Worm (Caenorhabditis elegans) whole organism, young adult: ENCODE data around the gene K05F1.13.

ENCODE experiments used
- B0019.2 ChIP-seq: fragments of 200-800 bp; sonication (Bioruptor generic); conservative IDR thresholded peaks from 2 replicates; pipeline ENCODE4 v1.3.6; 2022; ENCODE audit warnings: missing genetic modification reagents, missing genetic modification characterization, missing compliant biosample characterization
- B0261.1 ChIP-seq: sonication (generic microtip); optimal IDR thresholded peaks from 2 replicates; lab custom pipeline; 2016; ENCODE audit warnings: mild to moderate bottlenecking, missing genetic modification characterization, moderate library complexity, missing compliant biosample characterization
- B0336.3 ChIP-seq: fragments of 200-800 bp; sonication (Bioruptor generic); IDR thresholded peaks from 2 replicates; pipeline ENCODE4 v1.3.6; 2022; ENCODE audit warnings: missing genetic modification characterization, missing compliant biosample characterization
- C17E4.6 ChIP-seq: fragments of 200-800 bp; sonication (Bioruptor generic); IDR thresholded peaks from 2 replicates; pipeline ENCODE4 v1.3.6; 2022; ENCODE audit warnings: missing genetic modification reagents, missing genetic modification characterization, missing compliant biosample characterization
- F49E8.2 ChIP-seq: sonication (generic microtip); optimal IDR thresholded peaks from 3 replicates; lab custom pipeline; 2017; ENCODE audit warnings: missing genetic modification characterization, mild to moderate bottlenecking, missing compliant biosample characterization, antibody characterized with exemption, moderate library complexity; ENCODE audit not compliant: insufficient read depth
- F52B5.7 ChIP-seq: sonication (generic microtip); optimal IDR thresholded peaks from 2 replicates; lab custom pipeline; 2016; ENCODE audit warnings: mild to moderate bottlenecking, missing genetic modification characterization, missing compliant biosample characterization
- F55B11.4 ChIP-seq: sonication (generic microtip); optimal IDR thresholded peaks from 2 replicates; lab custom pipeline; 2016; ENCODE audit warnings: missing compliant biosample characterization, missing genetic modification characterization, borderline replicate concordance; ENCODE audit not compliant: insufficient read depth
- K11D2.4 ChIP-seq: fragments of 200-800 bp; sonication (Bioruptor generic); IDR thresholded peaks from 2 replicates; pipeline ENCODE4 v1.3.6; 2022; ENCODE audit warnings: missing genetic modification reagents, missing genetic modification characterization, missing compliant biosample characterization
- K12H6.12 ChIP-seq: fragments of 200-800 bp; sonication (Bioruptor generic); optimal IDR thresholded peaks from 2 replicates; lab custom pipeline; 2018; ENCODE audit warnings: mild to moderate bottlenecking, missing genetic modification characterization, missing compliant biosample characterization
- Y79H2A.3 ChIP-seq: fragments of 200-800 bp; sonication (Bioruptor generic); conservative IDR thresholded peaks from 2 replicates; pipeline ENCODE4 v1.3.6; 2022; ENCODE audit warnings: missing genetic modification reagents, missing genetic modification characterization, missing compliant biosample characterization
- atf-7 ChIP-seq: sonication (generic microtip); optimal IDR thresholded peaks from 2 replicates; lab custom pipeline; 2017; ENCODE audit warnings: mild to moderate bottlenecking, missing genetic modification characterization, missing compliant biosample characterization
- athp-1 ChIP-seq: sonication (generic microtip); optimal IDR thresholded peaks from 2 replicates; lab custom pipeline; 2017; ENCODE audit warnings: mild to moderate bottlenecking, missing genetic modification characterization, missing compliant biosample characterization
- attf-5 ChIP-seq: fragments of 200-800 bp; sonication (Bioruptor generic); optimal IDR thresholded peaks from 2 replicates; lab custom pipeline; 2018; ENCODE audit warnings: mild to moderate bottlenecking, missing genetic modification characterization, missing compliant biosample characterization
- cebp-1 ChIP-seq, 2 experiments: fragments of 200-800 bp in 1 of 2; sonication (Bioruptor generic) in 1 of 2; sonication (generic microtip) in 1 of 2; IDR thresholded peaks in 1 of 2; optimal IDR thresholded peaks in 1 of 2; 2 replicates each; pipeline versions ENCODE4 v1.3.6 to Lab custom; 2017 to 2022; ENCODE audit warnings: missing compliant biosample characterization in 2 of 2, missing genetic modification characterization in 2 of 2, mild to moderate bottlenecking in 1 of 2, missing genetic modification reagents in 1 of 2, moderate library complexity in 1 of 2
- ceh-100 ChIP-seq: fragments of 200-800 bp; sonication (Bioruptor generic); IDR thresholded peaks from 2 replicates; pipeline ENCODE4 v1.3.6; 2022; ENCODE audit warnings: missing genetic modification reagents, missing genetic modification characterization, missing compliant biosample characterization
- ceh-27 ChIP-seq: fragments of 200-800 bp; sonication (Bioruptor generic); optimal IDR thresholded peaks from 2 replicates; lab custom pipeline; 2018; ENCODE audit warnings: mild to moderate bottlenecking, missing genetic modification characterization, moderate library complexity, missing compliant biosample characterization
- ceh-58 ChIP-seq: fragments of 200-800 bp; sonication (Bioruptor generic); IDR thresholded peaks from 2 replicates; pipeline ENCODE4 v1.3.6; 2022; ENCODE audit warnings: missing genetic modification characterization, missing compliant biosample characterization
- dpff-1 ChIP-seq: sonication (generic microtip); optimal IDR thresholded peaks from 2 replicates; lab custom pipeline; 2017; ENCODE audit warnings: mild to moderate bottlenecking, missing genetic modification characterization, missing compliant biosample characterization
- efl-1 ChIP-seq: fragments of 150-350 bp; optimal IDR thresholded peaks from 2 replicates; lab custom pipeline; 2014; ENCODE audit warnings: missing biosample characterization, missing genetic modification reagents, missing genetic modification characterization
- hmg-20 ChIP-seq: fragments of 200-800 bp; sonication (Bioruptor generic); IDR thresholded peaks from 2 replicates; pipeline ENCODE4 v1.3.6; 2022; ENCODE audit warnings: missing genetic modification reagents, missing genetic modification characterization, missing compliant biosample characterization
- let-526 ChIP-seq: fragments of 200-800 bp; sonication (Bioruptor generic); IDR thresholded peaks from 2 replicates; pipeline ENCODE4 v1.3.6; 2022; ENCODE audit warnings: missing genetic modification reagents, missing genetic modification characterization, missing compliant biosample characterization
- let-607 ChIP-seq, 2 experiments: fragments of 200-800 bp in 1 of 2; sonication (Bioruptor generic) in 1 of 2; sonication (generic microtip) in 1 of 2; optimal IDR thresholded peaks; 2 replicates each; lab custom pipeline; 2016 to 2018; ENCODE audit warnings: mild to moderate bottlenecking in 2 of 2, missing compliant biosample characterization in 2 of 2, missing genetic modification characterization in 2 of 2, moderate library complexity in 2 of 2, missing genotype in 1 of 2
- lir-1 ChIP-seq: fragments of 200-800 bp; sonication (Bioruptor generic); conservative IDR thresholded peaks from 2 replicates; pipeline ENCODE4 v1.3.6; 2022; ENCODE audit warnings: missing genetic modification reagents, missing genetic modification characterization, missing compliant biosample characterization
- lsy-27 ChIP-seq: sonication (generic microtip); optimal IDR thresholded peaks from 2 replicates; lab custom pipeline; 2017; ENCODE audit warnings: missing genetic modification characterization, mild to moderate bottlenecking, missing compliant biosample characterization, antibody characterized with exemption, missing genotype, borderline replicate concordance; ENCODE audit not compliant: insufficient read depth
- madf-6 ChIP-seq: fragments of 200-800 bp; sonication (Bioruptor generic); IDR thresholded peaks from 2 replicates; pipeline ENCODE4 v1.3.6; 2022; ENCODE audit warnings: missing genetic modification reagents, missing genetic modification characterization, missing compliant biosample characterization
- madf-8 ChIP-seq: fragments of 200-800 bp; sonication (Bioruptor generic); conservative IDR thresholded peaks from 2 replicates; pipeline ENCODE4 v1.3.6; 2022; ENCODE audit warnings: missing genetic modification reagents, missing genetic modification characterization, missing compliant biosample characterization
- mcd-1 ChIP-seq: fragments of 200-800 bp; sonication (Bioruptor generic); IDR thresholded peaks from 2 replicates; pipeline ENCODE4 v1.3.6; 2022; ENCODE audit warnings: missing genetic modification reagents, missing genetic modification characterization, missing compliant biosample characterization
- mel-28 ChIP-seq: sonication (generic microtip); optimal IDR thresholded peaks from 2 replicates; lab custom pipeline; 2016; ENCODE audit warnings: borderline replicate concordance, mild to moderate bottlenecking, missing genetic modification characterization, missing compliant biosample characterization
- nhr-120 ChIP-seq: fragments of 200-800 bp; sonication (Bioruptor generic); IDR thresholded peaks from 2 replicates; pipeline ENCODE4 v1.3.6; 2022; ENCODE audit warnings: missing genetic modification characterization, missing compliant biosample characterization
- nhr-179 ChIP-seq: sonication (generic microtip); optimal IDR thresholded peaks from 2 replicates; lab custom pipeline; 2016; ENCODE audit warnings: mild to moderate bottlenecking, missing genetic modification characterization, missing compliant biosample characterization
- nhr-27 ChIP-seq: fragments of 200-800 bp; sonication (Bioruptor generic); optimal IDR thresholded peaks from 2 replicates; lab custom pipeline; 2018; ENCODE audit warnings: mild to moderate bottlenecking, missing genetic modification characterization, moderate library complexity, missing compliant biosample characterization
- rec-8 ChIP-seq, 2 experiments: sonication (generic microtip); optimal IDR thresholded peaks; 2 replicates each; lab custom pipeline; 2016; ENCODE audit warnings: mild to moderate bottlenecking in 2 of 2, missing genetic modification characterization in 2 of 2, missing genetic modification reagents in 2 of 2, missing genotype in 2 of 2, missing biosample characterization in 1 of 2, missing compliant biosample characterization in 1 of 2, moderate library complexity in 1 of 2
- rpc-1 ChIP-seq, 2 experiments: fragments of 150-350 bp in 1 of 2; sonication (generic microtip) in 1 of 2; optimal IDR thresholded peaks; 2 replicates each; lab custom pipeline; 2014 to 2018; ENCODE audit warnings: missing biosample characterization in 1 of 2, missing genetic modification characterization in 1 of 2, missing genetic modification reagents in 1 of 2, missing genotype in 1 of 2
- sea-2 ChIP-seq: fragments of 200-800 bp; sonication (Bioruptor generic); IDR thresholded peaks from 2 replicates; pipeline ENCODE4 v1.3.6; 2022; ENCODE audit warnings: missing genetic modification characterization, missing compliant biosample characterization
- snpc-3.4 ChIP-seq: sonication (generic microtip); optimal IDR thresholded peaks from 2 replicates; lab custom pipeline; 2017; ENCODE audit warnings: missing genetic modification characterization, mild to moderate bottlenecking, missing compliant biosample characterization, antibody characterized with exemption, moderate library complexity, missing genotype, missing genetic modification reagents
- snpc-4 ChIP-seq, 5 experiments: fragments of 150-350 bp in 1 of 5; sonication (generic microtip) in 4 of 5; optimal IDR thresholded peaks; 2 replicates each; lab custom pipeline; 2014 to 2018; ENCODE audit warnings: missing genetic modification characterization in 5 of 5, missing biosample characterization in 3 of 5, antibody characterized with exemption in 2 of 5, mild to moderate bottlenecking in 2 of 5, missing compliant biosample characterization in 2 of 5, missing genotype in 2 of 5, moderate library complexity in 2 of 5, missing genetic modification reagents in 1 of 5
- somi-1 ChIP-seq: fragments of 200-800 bp; sonication (Bioruptor generic); optimal IDR thresholded peaks from 2 replicates; lab custom pipeline; 2018; ENCODE audit warnings: mild to moderate bottlenecking, missing genetic modification characterization, missing compliant biosample characterization
- tlf-1 ChIP-seq: fragments of 200-800 bp; sonication (Bioruptor generic); optimal IDR thresholded peaks from 2 replicates; lab custom pipeline; 2018; ENCODE audit warnings: mild to moderate bottlenecking, missing genetic modification characterization, missing compliant biosample characterization
- unc-130 ChIP-seq: sonication (generic microtip); optimal IDR thresholded peaks from 2 replicates; lab custom pipeline; 2016; ENCODE audit warnings: missing genetic modification reagents, missing genetic modification characterization, missing compliant biosample characterization
- zim-3 ChIP-seq: sonication (generic microtip); optimal IDR thresholded peaks from 2 replicates; lab custom pipeline; 2017; ENCODE audit warnings: mild to moderate bottlenecking, missing genetic modification characterization, moderate library complexity, missing compliant biosample characterization
- ztf-28 ChIP-seq: fragments of 200-800 bp; sonication (Bioruptor generic); IDR thresholded peaks from 2 replicates; pipeline ENCODE4 v1.3.6; 2022; ENCODE audit warnings: missing genetic modification reagents, missing genetic modification characterization, missing compliant biosample characterization

Gene K05F1.13

ce11 chrII:5792490-5792889, 3.6 kb downstream of the K05F1.13 start, which contains the start of gene K05F1.14 (continued):
- TF ChIP-seq athp-1 (tag; lab: Kevin White, UChicago), result no peak

- TF ChIP-seq K11D2.4 (GFP tag; lab: Robert Waterston, UW) (no peak), snpc-3.4 (tag; lab: Kevin White, UChicago) (no peak), F52B5.7 (no peak), ceh-58 (GFP tag; lab: Robert Waterston, UW) (no peak), madf-6 (GFP tag; lab: Robert Waterston, UW) (no peak), rpc-1 (optimal IDR thresholded peaks at IDR 0.05; lab: Kevin White, UChicago) (no peak), rpc-1 (tag; optimal IDR thresholded peaks at IDR 0.05; lab: Kevin White, UChicago) (no peak), let-526 (GFP tag; lab: Robert Waterston, UW) (no peak), unc-130 (no peak), F49E8.2 (tag; lab: Kevin White, UChicago) (no peak), snpc-4 (GFP tag; optimal IDR thresholded peaks at IDR 0.05; lab: Kevin White, UChicago) (no peak), snpc-4 (tag; optimal IDR thresholded peaks at IDR 0.05; lab: Kevin White, UChicago) (no peak), atf-7 (no peak), somi-1 (GFP tag; lab: Kevin White, UChicago) (no peak), C17E4.6 (GFP tag; lab: Robert Waterston, UW) (no peak), let-607 (tag; optimal IDR thresholded peaks at IDR 0.05; lab: Kevin White, UChicago) (no peak), ceh-100 (GFP tag; lab: Robert Waterston, UW) (no peak), lsy-27 (tag; lab: Kevin White, UChicago) (no peak)
Observed at ce11 chrII:5794195-5794594, 5.3 kb downstream of the K05F1.13 start, which contains the start of gene acdh-8. Gene acdh-8, plus strand, starts transcription at chrII:5794495.

ce11 chrII:5797348-5797977, 8.5 kb downstream of the K05F1.13 start, which contains the start of the genes msp-63 and msp-142:
Gene msp-63, minus strand, starts transcription at chrII:5797448.
Gene msp-142, plus strand, starts transcription at chrII:5797927.
- TF ChIP-seq nhr-179, result no peak
- TF ChIP-seq B0019.2, result no peak
- TF ChIP-seq lir-1, result no peak
- no peak for TF ChIP-seq F55B11.4
- no peak for TF ChIP-seq B0336.3 (GFP tag; lab: Robert Waterston, UW)
- TF ChIP-seq cebp-1 (GFP tag; IDR thresholded peaks at IDR 0.05; lab: Robert Waterston, UW), result no peak
- TF ChIP-seq cebp-1 (tag; optimal IDR thresholded peaks at IDR 0.05; lab: Kevin White, UChicago), result no peak
- TF ChIP-seq madf-8, result no peak
- TF ChIP-seq hmg-20, result no peak
- no peak for TF ChIP-seq unc-130
- TF ChIP-seq ceh-27 (GFP tag; lab: Kevin White, UChicago), result no peak
- TF ChIP-seq nhr-27 (tag; lab: Kevin White, UChicago), result no peak
- no peak for TF ChIP-seq lsy-27 (tag; lab: Kevin White, UChicago)
- TF ChIP-seq efl-1 (GFP tag; lab: Kevin White, UChicago), result no peak
- no peak for TF ChIP-seq ceh-100 (GFP tag; lab: Robert Waterston, UW)

ce11 chrII:5799553-5799952, 10.6 kb downstream of the K05F1.13 start, which contains the start of gene K05F1.8:
Gene K05F1.8, minus strand, starts transcription at chrII:5799653.
- TF ChIP-seq let-526 (GFP tag; lab: Robert Waterston, UW) (no peak), B0261.1 (tag; lab: Kevin White, UChicago) (no peak), mel-28 (no peak), cebp-1 (GFP tag; IDR thresholded peaks at IDR 0.05; lab: Robert Waterston, UW) (no peak), cebp-1 (tag; optimal IDR thresholded peaks at IDR 0.05; lab: Kevin White, UChicago) (no peak), sea-2 (GFP tag; lab: Robert Waterston, UW) (no peak), rec-8 (tag; optimal IDR thresholded peaks at IDR 0.05; lab: Kevin White, UChicago) (no peak), attf-5 (GFP tag; lab: Kevin White, UChicago) (no peak), nhr-120 (GFP tag; lab: Robert Waterston, UW) (no peak), ztf-28 (GFP tag; lab: Robert Waterston, UW) (no peak), tlf-1 (GFP tag; lab: Kevin White, UChicago) (no peak), mcd-1 (GFP tag; lab: Robert Waterston, UW) (no peak), dpff-1 (tag; lab: Kevin White, UChicago) (no peak), zim-3 (tag; lab: Kevin White, UChicago) (no peak), K12H6.12 (tag; lab: Kevin White, UChicago) (no peak), Y79H2A.3 (GFP tag; lab: Robert Waterston, UW) (no peak)
- TF ChIP-seq, all 124 proteins: peak for 0
